Fruit fly (Drosophila melanogaster) whole organism, embryonic: ENCODE results near the gene org-1.

Source experiments
- ATbp ChIP-seq: fragments of 200-800 bp; sonication (Bioruptor generic); optimal IDR thresholded peaks from 2 replicates; lab custom pipeline; 2017; ENCODE audit warnings: missing biosample characterization, mild to moderate bottlenecking, missing genetic modification characterization, missing genetic modification reagents
- CG10543 ChIP-seq: fragments of 200-800 bp; sonication (Bioruptor generic); optimal IDR thresholded peaks from 3 replicates; lab custom pipeline; 2017; ENCODE audit warnings: missing biosample characterization, mild to moderate bottlenecking, missing genetic modification characterization, moderate library complexity
- CG11696 ChIP-seq: fragments of 200-800 bp; sonication (Bioruptor generic); IDR thresholded peaks from 2 replicates; pipeline ENCODE4 v1.3.6; 2022; ENCODE audit warnings: missing biosample characterization, missing genetic modification characterization
- CG1233 ChIP-seq: fragments of 200-800 bp; sonication (Bioruptor generic); optimal IDR thresholded peaks from 4 replicates; lab custom pipeline; 2018; ENCODE audit warnings: missing biosample characterization, mild to moderate bottlenecking, missing genetic modification characterization
- CG13624 ChIP-seq: fragments of 200-800 bp; sonication (Bioruptor generic); optimal IDR thresholded peaks from 2 replicates; lab custom pipeline; 2016; ENCODE audit warnings: missing biosample characterization, missing genetic modification characterization
- CG15479 ChIP-seq: fragments of 200-800 bp; sonication (Bioruptor generic); optimal IDR thresholded peaks from 3 replicates; lab custom pipeline; 2019; ENCODE audit warnings: missing biosample characterization, mild to moderate bottlenecking, missing genetic modification characterization, moderate library complexity
- CG15514 ChIP-seq: fragments of 200-800 bp; sonication (Bioruptor generic); optimal IDR thresholded peaks from 3 replicates; lab custom pipeline; 2017; ENCODE audit warnings: missing biosample characterization, missing genetic modification characterization, mild to moderate bottlenecking, moderate library complexity, missing genetic modification reagents
- CG17359 ChIP-seq: fragments of 200-800 bp; sonication (Bioruptor generic); optimal IDR thresholded peaks from 3 replicates; lab custom pipeline; 2018; ENCODE audit warnings: missing biosample characterization, mild to moderate bottlenecking, missing genetic modification characterization, moderate library complexity
- CG17361 ChIP-seq: fragments of 200-800 bp; sonication (Bioruptor generic); IDR thresholded peaks from 3 replicates; pipeline ENCODE4 v1.3.6; 2022; ENCODE audit warnings: missing biosample characterization, missing genetic modification characterization
- CG17912 ChIP-seq: fragments of 200-800 bp; sonication (Bioruptor generic); optimal IDR thresholded peaks from 2 replicates; lab custom pipeline; 2018; ENCODE audit warnings: missing biosample characterization, mild to moderate bottlenecking, missing genetic modification characterization
- CG18262 ChIP-seq: fragments of 200-800 bp; optimal IDR thresholded peaks from 3 replicates; lab custom pipeline; 2019; ENCODE audit warnings: missing biosample characterization, mild to moderate bottlenecking, missing genetic modification characterization, moderate library complexity
- CG2129 ChIP-seq: fragments of 200-800 bp; sonication (Bioruptor generic); IDR thresholded peaks from 2 replicates; pipeline ENCODE4 v1.3.6; 2022; ENCODE audit warnings: missing biosample characterization, missing genetic modification characterization; ENCODE audit not compliant: partially characterized antibody
- CG2202 ChIP-seq: fragments of 200-800 bp; sonication (Bioruptor generic); optimal IDR thresholded peaks from 2 replicates; lab custom pipeline; 2018; ENCODE audit warnings: missing biosample characterization, mild to moderate bottlenecking, missing genetic modification characterization
- CG2678 ChIP-seq: fragments of 200-800 bp; sonication (Bioruptor generic); optimal IDR thresholded peaks from 3 replicates; lab custom pipeline; 2019; ENCODE audit warnings: missing biosample characterization, mild to moderate bottlenecking, missing genetic modification characterization, moderate library complexity
- CG2889 ChIP-seq: fragments of 200-800 bp; sonication (Bioruptor generic); IDR thresholded peaks from 3 replicates; pipeline ENCODE4 v1.3.6; 2022; ENCODE audit warnings: missing biosample characterization, missing genetic modification characterization
- CG31224 ChIP-seq: fragments of 200-800 bp; sonication (Bioruptor generic); IDR thresholded peaks from 2 replicates; pipeline ENCODE4 v1.3.6; 2022; ENCODE audit warnings: missing biosample characterization, missing genetic modification characterization
- CG32772 ChIP-seq: fragments of 200-800 bp; sonication (Bioruptor generic); IDR thresholded peaks from 2 replicates; pipeline ENCODE4 v1.3.6; 2022; ENCODE audit warnings: missing biosample characterization, missing genetic modification characterization
- CG33557 ChIP-seq: fragments of 200-800 bp; sonication (Bioruptor generic); optimal IDR thresholded peaks from 2 replicates; lab custom pipeline; 2019; ENCODE audit warnings: missing biosample characterization, mild to moderate bottlenecking, missing genetic modification characterization, moderate library complexity
- CG6175 ChIP-seq: fragments of 200-800 bp; sonication (Bioruptor generic); IDR thresholded peaks from 3 replicates; pipeline ENCODE4 v1.3.6; 2022; ENCODE audit warnings: missing biosample characterization, missing genetic modification characterization
- CG6791 ChIP-seq: fragments of 200-800 bp; sonication (Bioruptor generic); IDR thresholded peaks from 3 replicates; pipeline ENCODE4 v1.3.6; 2022; ENCODE audit warnings: missing biosample characterization, missing genetic modification characterization; ENCODE audit not compliant: partially characterized antibody
- CG7786 ChIP-seq: fragments of 200-800 bp; sonication (Bioruptor generic); optimal IDR thresholded peaks from 2 replicates; lab custom pipeline; 2016; ENCODE audit warnings: missing biosample characterization, missing genetic modification characterization
- CG7839 ChIP-seq: fragments of 200-800 bp; sonication (Bioruptor generic); optimal IDR thresholded peaks from 3 replicates; lab custom pipeline; 2018; ENCODE audit warnings: missing biosample characterization, mild to moderate bottlenecking, missing genetic modification characterization, moderate library complexity
- CG8290 ChIP-seq, 3 experiments: fragments of 200-800 bp; sonication (Bioruptor generic); optimal IDR thresholded peaks; 2 replicates each; lab custom pipeline; 2016 to 2019; ENCODE audit warnings: missing biosample characterization in 3 of 3, missing genetic modification characterization in 3 of 3, mild to moderate bottlenecking in 2 of 3, moderate library complexity in 1 of 3
- CG9817 ChIP-seq: fragments of 200-800 bp; sonication (Bioruptor generic); optimal IDR thresholded peaks from 2 replicates; lab custom pipeline; 2018; ENCODE audit warnings: missing biosample characterization, mild to moderate bottlenecking, missing genetic modification characterization, moderate library complexity
- Camta ChIP-seq: fragments of 200-800 bp; sonication (Bioruptor generic); optimal IDR thresholded peaks from 2 replicates; lab custom pipeline; 2016; ENCODE audit warnings: missing biosample characterization, missing genetic modification characterization
- CrebB ChIP-seq: fragments of 200-800 bp; sonication (Bioruptor generic); optimal IDR thresholded peaks from 3 replicates; lab custom pipeline; 2018; ENCODE audit warnings: missing biosample characterization, mild to moderate bottlenecking, missing genetic modification characterization
- Gug ChIP-seq: fragments of 200-800 bp; sonication (Bioruptor generic); IDR thresholded peaks from 4 replicates; pipeline ENCODE4 v1.3.6; 2022; ENCODE audit warnings: missing biosample characterization, missing genetic modification characterization
- HLHmδ ChIP-seq: fragments of 200-800 bp; sonication (Bioruptor generic); optimal IDR thresholded peaks from 2 replicates; lab custom pipeline; 2018; ENCODE audit warnings: missing biosample characterization, mild to moderate bottlenecking, missing genetic modification characterization, moderate library complexity
- Mad ChIP-seq: fragments of 200-800 bp; sonication (Bioruptor generic); optimal IDR thresholded peaks from 2 replicates; lab custom pipeline; 2016; ENCODE audit warnings: missing biosample characterization, missing genetic modification characterization
- Ptx1 ChIP-seq: fragments of 200-800 bp; sonication (Bioruptor generic); IDR thresholded peaks from 2 replicates; pipeline ENCODE4 v1.3.6; 2022; ENCODE audit warnings: missing biosample characterization, missing genetic modification characterization
- Rfx ChIP-seq: fragments of 200-800 bp; sonication (Bioruptor generic); IDR thresholded peaks from 2 replicates; pipeline ENCODE4 v1.3.6; 2022; ENCODE audit warnings: missing biosample characterization, missing genetic modification characterization
- YL-1 ChIP-seq: fragments of 200-800 bp; sonication (Bioruptor generic); optimal IDR thresholded peaks from 3 replicates; lab custom pipeline; 2017; ENCODE audit warnings: missing biosample characterization, mild to moderate bottlenecking, missing genetic modification characterization
- ato ChIP-seq: fragments of 200-800 bp; sonication (Bioruptor generic); IDR thresholded peaks from 2 replicates; pipeline ENCODE4 v1.3.6; 2022; ENCODE audit warnings: missing biosample characterization, missing genetic modification characterization; ENCODE audit not compliant: partially characterized antibody
- cas ChIP-seq: fragments of 200-800 bp; sonication (Bioruptor generic); IDR thresholded peaks from 2 replicates; pipeline ENCODE4 v1.3.6; 2022; ENCODE audit warnings: missing biosample characterization, missing genetic modification characterization
- chm ChIP-seq: fragments of 200-800 bp; sonication (Bioruptor generic); IDR thresholded peaks from 2 replicates; pipeline ENCODE4 v1.3.6; 2022; ENCODE audit warnings: missing biosample characterization, missing genetic modification characterization
- en ChIP-seq: fragments of 200-800 bp; sonication (Bioruptor generic); optimal IDR thresholded peaks from 2 replicates; lab custom pipeline; 2016; ENCODE audit warnings: missing biosample characterization, missing genetic modification characterization
- esg ChIP-seq: fragments of 200-800 bp; sonication (Bioruptor generic); conservative IDR thresholded peaks from 2 replicates; pipeline ENCODE4 v1.3.6; 2022; ENCODE audit warnings: missing biosample characterization, missing genetic modification characterization
- gcm ChIP-seq: fragments of 200-800 bp; sonication (Bioruptor generic); optimal IDR thresholded peaks from 2 replicates; lab custom pipeline; 2019; ENCODE audit warnings: missing biosample characterization, mild to moderate bottlenecking, missing genetic modification characterization, moderate library complexity
- grn ChIP-seq: fragments of 200-800 bp; sonication (Bioruptor generic); optimal IDR thresholded peaks from 3 replicates; lab custom pipeline; 2017; ENCODE audit warnings: missing biosample characterization, missing genetic modification characterization
- lmd ChIP-seq: fragments of 200-800 bp; sonication (Bioruptor generic); IDR thresholded peaks from 2 replicates; pipeline ENCODE4 v1.3.6; 2022; ENCODE audit warnings: missing biosample characterization, missing genetic modification characterization
- mld ChIP-seq: fragments of 200-800 bp; sonication (Bioruptor generic); IDR thresholded peaks from 3 replicates; pipeline ENCODE4 v1.3.6; 2022; ENCODE audit warnings: missing biosample characterization, missing genetic modification characterization; ENCODE audit not compliant: partially characterized antibody
- phol ChIP-seq: fragments of 200-800 bp; sonication (Bioruptor generic); optimal IDR thresholded peaks from 3 replicates; lab custom pipeline; 2018; ENCODE audit warnings: missing biosample characterization, mild to moderate bottlenecking, missing genetic modification characterization, moderate library complexity
- pnt ChIP-seq: fragments of 200-800 bp; sonication (Bioruptor generic); optimal IDR thresholded peaks from 3 replicates; lab custom pipeline; 2016; ENCODE audit warnings: missing biosample characterization, missing genetic modification characterization
- slou ChIP-seq: fragments of 200-800 bp; sonication (Bioruptor generic); optimal IDR thresholded peaks from 3 replicates; lab custom pipeline; 2016; ENCODE audit warnings: missing biosample characterization, missing genetic modification characterization
- sqz ChIP-seq: fragments of 200-800 bp; sonication (Bioruptor generic); optimal IDR thresholded peaks from 3 replicates; lab custom pipeline; 2018; ENCODE audit warnings: missing biosample characterization, mild to moderate bottlenecking, missing genetic modification characterization
- stwl ChIP-seq: fragments of 200-800 bp; sonication (Bioruptor generic); optimal IDR thresholded peaks from 3 replicates; lab custom pipeline; 2018; ENCODE audit warnings: missing biosample characterization, mild to moderate bottlenecking, missing genetic modification characterization, moderate library complexity
- tap ChIP-seq: fragments of 200-800 bp; optimal IDR thresholded peaks from 3 replicates; lab custom pipeline; 2019; ENCODE audit warnings: missing biosample characterization, mild to moderate bottlenecking, missing genetic modification characterization, moderate library complexity
- ttk ChIP-seq: fragments of 200-800 bp; sonication (Bioruptor generic); IDR thresholded peaks from 2 replicates; pipeline ENCODE4 v2.1.2; 2022; ENCODE audit warnings: missing biosample characterization, missing genetic modification characterization
- unpg ChIP-seq: fragments of 200-800 bp; sonication (Bioruptor generic); optimal IDR thresholded peaks from 3 replicates; lab custom pipeline; 2018; ENCODE audit warnings: missing biosample characterization, mild to moderate bottlenecking, missing genetic modification characterization, moderate library complexity
- zfh1 ChIP-seq: fragments of 200-800 bp; sonication (Bioruptor generic); IDR thresholded peaks from 3 replicates; pipeline ENCODE4 v1.3.6; 2022; ENCODE audit warnings: missing biosample characterization, missing genetic modification characterization

org-1 gene

DNA sequence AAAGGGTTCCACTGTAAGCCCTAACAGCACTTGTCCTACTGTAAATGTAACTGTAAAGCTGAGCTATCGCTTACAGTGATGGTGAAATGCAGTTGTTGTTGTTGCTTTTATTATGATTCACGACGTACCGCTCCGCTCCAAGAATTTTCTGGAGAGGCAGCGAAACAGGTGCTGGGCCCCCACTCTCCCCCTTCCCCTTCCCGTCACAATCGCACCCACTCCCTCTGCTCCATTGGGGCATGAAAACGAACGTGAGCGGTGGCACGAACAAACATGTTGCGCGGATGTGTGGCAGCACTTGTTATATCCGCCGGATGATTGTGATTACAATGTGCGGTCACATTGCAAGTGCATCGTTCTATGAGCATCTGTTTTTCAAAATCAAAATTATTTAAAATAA lies 35.3 kb downstream of the org-1 start (continued):
- TF ChIP-seq CrebB (tag; lab: Kevin White, UChicago) (no peak), chm (GFP tag; lab: Robert Waterston, UW) (0 out of 2 replicates have a peak, but pooled peaks have one; percentile 10), YL-1 (GFP tag; lab: Kevin White, UChicago) (no peak), CG2129 (GFP tag; lab: Robert Waterston, UW) (no peak), CG6791 (GFP tag; lab: Robert Waterston, UW) (peak; percentile 15; the same call in 1 of the 3 replicates), CG33557 (GFP tag; lab: Kevin White, UChicago) (no peak), en (no peak), ttk (GFP tag; lab: Robert Waterston, UW) (no peak), CG7786 (GFP tag; lab: Kevin White, UChicago) (no peak), CG15514 (GFP tag; lab: Kevin White, UChicago) (no peak), HLHmδ (peak; percentile 72), CG17359 (tag; lab: Kevin White, UChicago) (no peak), CG15479 (GFP tag; lab: Kevin White, UChicago) (peak; percentile 14), Gug (GFP tag; lab: Robert Waterston, UW) (no peak), CG1233 (no peak), CG2889 (GFP tag; lab: Robert Waterston, UW) (no peak), CG8290 (GFP tag; optimal IDR thresholded peaks at IDR 0.05; lab: Kevin White, UChicago) (no peak), CG8290 (tag; optimal IDR thresholded peaks at IDR 0.05; lab: Kevin White, UChicago) (no peak), stwl (peak; percentile 51), CG2202 (no peak), CG10543 (GFP tag; lab: Kevin White, UChicago) (no peak), unpg (no peak), CG6175 (GFP tag; lab: Robert Waterston, UW) (no peak)

DNA sequence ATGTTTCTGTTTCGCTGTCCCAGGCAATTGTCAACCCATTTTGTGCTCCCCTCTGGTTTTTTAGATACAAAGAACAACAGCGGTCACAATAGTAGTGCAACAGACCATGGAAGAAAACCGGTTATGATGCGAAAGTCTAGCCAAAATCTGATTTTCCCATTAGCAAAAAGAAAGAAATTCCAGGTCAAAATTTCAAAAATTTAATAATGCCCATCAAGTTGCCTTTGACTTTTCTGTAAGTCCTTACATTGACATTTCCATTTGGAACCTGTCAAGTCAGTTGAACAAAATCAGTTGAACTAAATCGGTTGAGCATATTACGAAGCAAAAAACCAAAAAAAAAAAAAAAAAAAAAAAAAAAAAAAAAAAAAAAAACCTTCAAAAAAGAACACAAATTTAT lies 37.9 kb downstream of the org-1 start:
- TF ChIP-seq CG17912 (GFP tag; lab: Kevin White, UChicago) (no peak), CG13624 (GFP tag; lab: Kevin White, UChicago) (peak; percentile 36), esg (GFP tag; lab: Robert Waterston, UW) (0 out of 2 replicates have a peak, but pooled peaks have one; percentile 8), CG2678 (tag; lab: Kevin White, UChicago) (peak; percentile 48), mld (GFP tag; lab: Robert Waterston, UW) (no peak), CG9817 (tag; lab: Kevin White, UChicago) (no peak), pnt (GFP tag; lab: Kevin White, UChicago) (peak; percentile 30), CG11696 (peak; percentile 64), grn (no peak), gcm (GFP tag; lab: Kevin White, UChicago) (no peak), Mad (GFP tag; lab: Kevin White, UChicago) (no peak), Rfx (GFP tag; lab: Robert Waterston, UW) (0 out of 2 replicates have a peak, but pooled peaks have one; percentile 29), CG32772 (GFP tag; lab: Robert Waterston, UW) (0 out of 2 replicates have a peak, but pooled peaks have one; percentile 20), Ptx1 (0 out of 2 replicates have a peak, but pooled peaks have one; percentile 12), slou (GFP tag; lab: Kevin White, UChicago) (no peak), CG31224 (no peak), Camta (peak; percentile 60), CG18262 (tag; lab: Kevin White, UChicago) (peak; percentile 6), cas (no peak), sqz (GFP tag; lab: Kevin White, UChicago) (no peak), tap (tag; lab: Kevin White, UChicago) (no peak), zfh1 (GFP tag; lab: Robert Waterston, UW) (0 out of 3 replicates have a peak, but pooled peaks have one; percentile 30), ato (GFP tag; lab: Robert Waterston, UW) (no peak), CG17361 (peak; percentile 22; the same call in 1 of the 3 replicates), lmd (GFP tag; lab: Robert Waterston, UW) (peak; percentile 39), CG7839 (tag; lab: Kevin White, UChicago) (peak; percentile 52), ATbp (GFP tag; lab: Kevin White, UChicago) (peak; percentile 11), phol (tag; lab: Kevin White, UChicago) (peak; percentile 23)
